Fruit fly (Drosophila melanogaster) S2 (cell line): ENCODE measurements around the gene CG31975.

Source experiments
- CG8478 ChIP-seq: fragments of >200 bp; optimal IDR thresholded peaks from 2 replicates; lab custom pipeline; 2018
- CTCF ChIP-seq, 2 experiments: fragments of >200 bp; optimal IDR thresholded peaks; 2 replicates each; lab custom pipeline; 2018

- TF ChIP-seq CTCF (optimal IDR thresholded peaks at IDR 0.05; lab: Kevin White, UChicago) = no peak
- TF ChIP-seq CG8478 = no peak
Measured at dm6 chr2L:166115-167069, 25.6 kb upstream of the CG31975 start.
